Worm (Caenorhabditis elegans): ENCODE results near the gene E02C12.8.

E02C12.8 gene

ce11 chrV:9349687-9350086 is 23.7 kb downstream of the E02C12.8 start, which contains the start of gene srx-47:
TSS of gene srx-47 (plus strand) at chrV:9349987.
- TF ChIP-seq ZK546.5 (tag; optimal IDR thresholded peaks at IDR 0.05) = no peak
- TF ChIP-seq mbf-1 (tag; optimal IDR thresholded peaks at IDR 0.05) = no peak

- no peak for TF ChIP-seq alr-1 (tag; optimal IDR thresholded peaks at IDR 0.05)
- TF ChIP-seq ztf-4 (tag; optimal IDR thresholded peaks at IDR 0.05) = no peak
- no peak for TF ChIP-seq mbf-1 (tag; optimal IDR thresholded peaks at IDR 0.05)
- no peak for TF ChIP-seq ceh-82 (tag; optimal IDR thresholded peaks at IDR 0.05)
- TF ChIP-seq peb-1 (tag; optimal IDR thresholded peaks at IDR 0.05) = no peak
- peak; percentile 57 for TF ChIP-seq nhr-21 (tag; optimal IDR thresholded peaks at IDR 0.05)
- no peak for TF ChIP-seq nhr-23 (tag; optimal IDR thresholded peaks at IDR 0.05)
- no peak for TF ChIP-seq blmp-1 (tag; optimal IDR thresholded peaks at IDR 0.05; ENCODE audit: insufficient read depth)
- TF ChIP-seq nhr-77 (tag; optimal IDR thresholded peaks at IDR 0.05) = no peak
- no peak for TF ChIP-seq nhr-25 (tag; optimal IDR thresholded peaks at IDR 0.05)
- no peak for TF ChIP-seq nhr-12 (tag; optimal IDR thresholded peaks at IDR 0.05)
- peak; percentile 95 for TF ChIP-seq gmeb-1 (tag; optimal IDR thresholded peaks at IDR 0.05)
- peak; percentile 29 for TF ChIP-seq nhr-6 (tag; optimal IDR thresholded peaks at IDR 0.05)
- TF ChIP-seq elt-1 (tag; optimal IDR thresholded peaks at IDR 0.05) = no peak
- TF ChIP-seq C34F6.9 (tag; optimal IDR thresholded peaks at IDR 0.05) = peak; percentile 83
- TF ChIP-seq sma-3 (GFP tag; optimal IDR thresholded peaks at IDR 0.05) = peak; percentile 36
- peak; percentile 94 for TF ChIP-seq unc-55 (GFP tag; optimal IDR thresholded peaks at IDR 0.05)
- no peak for TF ChIP-seq nhr-10 (tag; optimal IDR thresholded peaks at IDR 0.05)
- TF ChIP-seq crh-2 (tag; optimal IDR thresholded peaks at IDR 0.05) = peak; percentile 53
- no peak for TF ChIP-seq ztf-11 (tag; optimal IDR thresholded peaks at IDR 0.05)
- no peak for TF ChIP-seq ZK546.5 (tag; optimal IDR thresholded peaks at IDR 0.05)
- TF ChIP-seq sem-4 (tag; optimal IDR thresholded peaks at IDR 0.05) = no peak
- peak; percentile 64 for TF ChIP-seq ama-1 (optimal IDR thresholded peaks at IDR 0.05)
- TF ChIP-seq unc-62 (GFP tag; optimal IDR thresholded peaks at IDR 0.05) = no peak
- peak; percentile 79 for TF ChIP-seq nhr-129 (tag; optimal IDR thresholded peaks at IDR 0.05)
- TF ChIP-seq snpc-4 (tag; optimal IDR thresholded peaks at IDR 0.05) = no peak
- no peak for TF ChIP-seq skn-1 (tag; optimal IDR thresholded peaks at IDR 0.05)
- TF ChIP-seq ceh-16 (tag; optimal IDR thresholded peaks at IDR 0.05) = no peak
- no peak for TF ChIP-seq F13H6.1 (tag; optimal IDR thresholded peaks at IDR 0.05)
- TF ChIP-seq elt-3 (tag; optimal IDR thresholded peaks at IDR 0.05) = no peak
- TF ChIP-seq lin-11 (tag; optimal IDR thresholded peaks at IDR 0.05) = no peak
- TF ChIP-seq lin-13 (GFP tag; optimal IDR thresholded peaks at IDR 0.05) = peak; percentile 26
- TF ChIP-seq nhr-11 (tag; optimal IDR thresholded peaks at IDR 0.05) = no peak
- no peak for TF ChIP-seq zag-1 (tag; optimal IDR thresholded peaks at IDR 0.05)
- TF ChIP-seq ztf-1 (GFP tag; conservative IDR thresholded peaks at IDR 0.05) = no peak
- TF ChIP-seq dmd-4 (tag; optimal IDR thresholded peaks at IDR 0.05) = no peak
- TF ChIP-seq fos-1 (tag; optimal IDR thresholded peaks at IDR 0.05) = peak; percentile 7
- TF ChIP-seq Y55F3AM.14 (GFP tag; optimal IDR thresholded peaks at IDR 0.05) = no peak
- peak; percentile 18 for TF ChIP-seq sma-9 (GFP tag; optimal IDR thresholded peaks at IDR 0.05)
- TF ChIP-seq sma-9 (tag; optimal IDR thresholded peaks at IDR 0.05) = no peak
- no peak for TF ChIP-seq aly-2 (tag; optimal IDR thresholded peaks at IDR 0.05)
- TF ChIP-seq mab-5 (tag; optimal IDR thresholded peaks at IDR 0.05) = no peak
- TF ChIP-seq nhr-237 (tag; optimal IDR thresholded peaks at IDR 0.05) = no peak
- peak in 1 of 2 experiments; percentile 80 for TF ChIP-seq lsy-2 (tag; optimal IDR thresholded peaks at IDR 0.05)
- no peak for TF ChIP-seq lin-39 (tag; optimal IDR thresholded peaks at IDR 0.05)
- no peak for TF ChIP-seq mdl-1 (tag; optimal IDR thresholded peaks at IDR 0.05)
- TF ChIP-seq R02D3.7 (tag; optimal IDR thresholded peaks at IDR 0.05) = peak; percentile 88
- no peak for TF ChIP-seq unc-39 (tag; optimal IDR thresholded peaks at IDR 0.05)
- peak; percentile 29 for TF ChIP-seq egl-27 (tag; optimal IDR thresholded peaks at IDR 0.05)
Observed at ce11 chrV:9346804-9347203, 26.6 kb downstream of the E02C12.8 start, which contains the start of the genes K07B1.7 and try-5. TSS of gene K07B1.7 (minus strand) at chrV:9346962. TSS of gene try-5 (plus strand) at chrV:9347044.

Measured in whole organism, L2 larva.